Fruit fly (Drosophila melanogaster): ENCODE measurements around the gene Nsun2.
A peak's percentile ranks its signal among the peaks of the same experiment; 100 is the strongest.

Nsun2 gene

DNA sequence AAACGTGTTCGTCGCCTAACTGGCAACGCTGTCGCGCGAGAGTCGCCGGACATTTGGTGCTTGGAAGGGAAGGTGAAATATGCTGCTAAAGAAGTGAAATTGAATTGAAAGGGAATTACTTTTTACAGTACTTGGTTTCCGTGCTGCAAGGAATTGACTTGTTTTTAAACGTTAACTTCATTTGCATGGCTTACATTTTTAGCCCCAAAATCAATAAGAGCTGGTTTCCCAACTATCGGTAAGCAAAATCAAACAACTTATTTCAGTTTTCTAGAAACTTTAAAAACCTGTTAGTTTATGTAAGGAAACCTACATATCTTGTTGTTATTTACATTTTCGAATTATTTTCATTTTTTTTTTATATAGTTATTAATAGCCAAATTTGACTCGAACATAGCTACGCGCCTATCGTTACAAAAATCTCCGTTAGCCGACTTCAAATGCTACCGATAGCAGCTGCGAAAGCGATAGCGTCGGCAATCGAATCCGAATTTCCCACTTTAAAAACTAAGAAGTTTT, at the start of gene Nsun2, which contains the start of gene dgt4 (continued):
- peak; percentile 36 for TF ChIP-seq CG31627 (GFP tag; optimal IDR thresholded peaks at IDR 0.05)
- TF ChIP-seq Sox102F (GFP tag; optimal IDR thresholded peaks at IDR 0.05), result no peak
- no peak for TF ChIP-seq dac (GFP tag; optimal IDR thresholded peaks at IDR 0.05)
- TF ChIP-seq OdsH (GFP tag; optimal IDR thresholded peaks at IDR 0.05), result peak; percentile 42
- peak; percentile 15 for TF ChIP-seq CG32006 (GFP tag; optimal IDR thresholded peaks at IDR 0.05)
- peak; percentile 28 for TF ChIP-seq acj6 (GFP tag; optimal IDR thresholded peaks at IDR 0.05)
- TF ChIP-seq CG6163 (GFP tag; IDR thresholded peaks at IDR 0.05), result no peak
- no peak for TF ChIP-seq CG8319 (GFP tag; optimal IDR thresholded peaks at IDR 0.05)

DNA sequence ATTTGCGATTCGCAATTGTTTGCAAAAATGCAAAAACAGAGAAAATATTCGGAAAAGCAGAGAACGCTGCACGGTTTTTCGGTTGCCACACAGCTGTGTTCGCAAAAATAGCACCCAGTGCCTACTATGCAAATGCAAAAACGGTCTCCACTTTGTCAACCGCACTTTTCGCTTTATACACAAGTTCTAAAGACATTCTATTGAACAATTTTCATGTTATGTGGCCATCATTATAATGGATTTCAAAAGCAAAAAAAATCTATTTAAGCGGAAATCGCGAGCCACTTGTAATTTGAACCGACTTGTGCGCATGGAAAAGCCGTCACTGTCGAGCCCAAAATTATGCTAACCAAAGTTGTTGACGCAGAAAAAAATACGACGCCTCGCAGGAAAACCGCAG, 37.5 kb upstream of the Nsun2 start:
- peak; percentile 56 for TF ChIP-seq CG8119 (GFP tag; IDR thresholded peaks at IDR 0.05)
- no peak for TF ChIP-seq Blimp-1 (GFP tag; optimal IDR thresholded peaks at IDR 0.05)
- TF ChIP-seq Ets21C (GFP tag; optimal IDR thresholded peaks at IDR 0.05), result peak; percentile 28
- TF ChIP-seq Eip93F (GFP tag; optimal IDR thresholded peaks at IDR 0.05), result no peak
- peak; percentile 25 for TF ChIP-seq topi (GFP tag; optimal IDR thresholded peaks at IDR 0.05)
- TF ChIP-seq CG15336 (GFP tag; IDR thresholded peaks at IDR 0.05), result peak; percentile 67
- TF ChIP-seq Hr4 (GFP tag; optimal IDR thresholded peaks at IDR 0.05), result peak; percentile 59
- TF ChIP-seq CG32006 (GFP tag; optimal IDR thresholded peaks at IDR 0.05), result peak; percentile 60
- TF ChIP-seq Sox14 (GFP tag; optimal IDR thresholded peaks at IDR 0.05), result no peak
- peak; percentile 48 for TF ChIP-seq Eip78C (GFP tag)
- peak; percentile 30 for TF ChIP-seq esn (GFP tag; optimal IDR thresholded peaks at IDR 0.05)
- peak; percentile 2 for TF ChIP-seq CG3919 (GFP tag; optimal IDR thresholded peaks at IDR 0.05)
- TF ChIP-seq CG11294 (GFP tag; IDR thresholded peaks at IDR 0.05), result no peak; the same call in 1 of the 2 replicates
- no peak for TF ChIP-seq CG16779 (tag; optimal IDR thresholded peaks at IDR 0.05)
- TF ChIP-seq cyc (GFP tag; optimal IDR thresholded peaks at IDR 0.05), result peak; percentile 23
- peak; percentile 45 for TF ChIP-seq CG31627 (GFP tag; optimal IDR thresholded peaks at IDR 0.05)
- TF ChIP-seq acj6 (GFP tag; optimal IDR thresholded peaks at IDR 0.05), result peak; percentile 24
- peak; percentile 54 for TF ChIP-seq eg (GFP tag; IDR thresholded peaks at IDR 0.05)
- TF ChIP-seq Sox102F (GFP tag; optimal IDR thresholded peaks at IDR 0.05), result peak; percentile 3
- TF ChIP-seq dac (GFP tag; optimal IDR thresholded peaks at IDR 0.05), result peak; percentile 42
- TF ChIP-seq CG10631 (GFP tag; optimal IDR thresholded peaks at IDR 0.05), result no peak
- TF ChIP-seq Hr39 (GFP tag; optimal IDR thresholded peaks at IDR 0.05), result peak; percentile 47
- TF ChIP-seq Smox (GFP tag; optimal IDR thresholded peaks at IDR 0.05), result peak; percentile 27
- TF ChIP-seq lz (GFP tag; optimal IDR thresholded peaks at IDR 0.05), result peak; percentile 27
- peak; percentile 21 for TF ChIP-seq CG6276 (GFP tag; optimal IDR thresholded peaks at IDR 0.05)
- peak; percentile 74 for TF ChIP-seq svp (GFP tag)
- TF ChIP-seq CG4318 (GFP tag; optimal IDR thresholded peaks at IDR 0.05), result peak; percentile 5
- TF ChIP-seq pdm3 (GFP tag; optimal IDR thresholded peaks at IDR 0.05), result peak; percentile 42
- TF ChIP-seq CG11902 (GFP tag; optimal IDR thresholded peaks at IDR 0.05), result no peak
- peak; percentile 2 for TF ChIP-seq achi (GFP tag; optimal IDR thresholded peaks at IDR 0.05)
- TF ChIP-seq CG8319 (GFP tag; optimal IDR thresholded peaks at IDR 0.05), result no peak
- TF ChIP-seq Met (GFP tag; optimal IDR thresholded peaks at IDR 0.05), result peak; percentile 12
- TF ChIP-seq OdsH (GFP tag; optimal IDR thresholded peaks at IDR 0.05), result peak; percentile 38

DNA sequence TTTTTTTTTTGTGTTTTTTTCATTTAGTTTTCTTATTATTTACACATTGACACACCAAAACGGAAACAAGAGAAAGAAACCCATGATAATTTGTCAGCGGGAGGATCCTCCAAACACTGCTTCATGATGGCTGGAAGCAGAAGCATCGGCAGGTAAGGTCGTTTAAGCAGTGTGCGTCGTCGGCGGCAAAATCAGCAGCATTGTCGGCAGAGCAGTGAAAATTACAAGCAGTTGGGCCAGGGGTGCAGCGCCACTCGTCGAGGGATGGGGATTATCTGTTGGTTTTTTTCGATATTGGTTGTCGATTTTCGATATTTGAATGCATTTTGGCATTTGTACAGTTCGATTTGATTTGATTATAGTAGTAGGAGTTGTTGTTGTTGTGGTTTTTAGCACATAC, 25.5 kb upstream of the Nsun2 start:
- no peak for TF ChIP-seq fd59A (GFP tag; optimal IDR thresholded peaks at IDR 0.05)
- no peak for TF ChIP-seq Ets21C (GFP tag; optimal IDR thresholded peaks at IDR 0.05)
- TF ChIP-seq Ets96B (tag; optimal IDR thresholded peaks at IDR 0.05), result no peak
- no peak for TF ChIP-seq CG8119 (GFP tag; IDR thresholded peaks at IDR 0.05)
- TF ChIP-seq CG3032 (tag; optimal IDR thresholded peaks at IDR 0.05), result no peak
- no peak for TF ChIP-seq Hr38 (GFP tag; optimal IDR thresholded peaks at IDR 0.05)
- TF ChIP-seq OdsH (GFP tag; optimal IDR thresholded peaks at IDR 0.05), result no peak
- TF ChIP-seq fkh (GFP tag; optimal IDR thresholded peaks at IDR 0.05), result no peak
- no peak for TF ChIP-seq fd85E (GFP tag; optimal IDR thresholded peaks at IDR 0.05)
- no peak for TF ChIP-seq Sox14 (GFP tag; optimal IDR thresholded peaks at IDR 0.05)
- no peak for TF ChIP-seq CG4318 (GFP tag; optimal IDR thresholded peaks at IDR 0.05)
- no peak for TF ChIP-seq Sox15 (GFP tag; optimal IDR thresholded peaks at IDR 0.05)
- no peak for TF ChIP-seq Sox102F (GFP tag; optimal IDR thresholded peaks at IDR 0.05)
- no peak for TF ChIP-seq Blimp-1 (GFP tag; optimal IDR thresholded peaks at IDR 0.05)
